Worm (Caenorhabditis elegans) whole organism, L4 larva: ENCODE results near the gene cyn-12.

Experiments
- F26F4.8 ChIP-seq: fragments of 200-800 bp; sonication (Bioruptor generic); conservative IDR thresholded peaks from 2 replicates; pipeline ENCODE4 v1.3.6; 2022; ENCODE audit warnings: missing genetic modification characterization, missing compliant biosample characterization
- F49E8.2 ChIP-seq: sonication (generic microtip); optimal IDR thresholded peaks from 2 replicates; lab custom pipeline; 2016; ENCODE audit warnings: missing compliant biosample characterization, mild to moderate bottlenecking, missing genetic modification characterization, borderline replicate concordance
- R02D3.7 ChIP-seq: fragments of 150-350 bp; sonication (generic microtip); optimal IDR thresholded peaks from 3 replicates; lab custom pipeline; 2014; ENCODE audit warnings: missing biosample characterization, missing genetic modification characterization
- Y48G9A.11 ChIP-seq: fragments of 200-800 bp; sonication (Bioruptor generic); IDR thresholded peaks from 2 replicates; pipeline ENCODE4 v1.3.6; 2022; ENCODE audit warnings: missing genetic modification reagents, missing genetic modification characterization, missing compliant biosample characterization
- Y5F2A.4 ChIP-seq: fragments of 200-800 bp; sonication (Bioruptor generic); optimal IDR thresholded peaks from 2 replicates; lab custom pipeline; 2018; ENCODE audit warnings: mild to moderate bottlenecking, missing genetic modification characterization, missing compliant biosample characterization
- Y75B8A.6 ChIP-seq: fragments of 200-800 bp; sonication (Bioruptor generic); IDR thresholded peaks from 2 replicates; pipeline ENCODE4 v1.3.6; 2022; ENCODE audit warnings: missing genetic modification reagents, missing genetic modification characterization, missing compliant biosample characterization
- aha-1 ChIP-seq: fragments of 150-350 bp; peaks from one replicate; lab custom pipeline; 2014; ENCODE audit warnings: missing biosample characterization, missing genetic modification characterization
- aly-2 ChIP-seq: sonication (generic microtip); optimal IDR thresholded peaks from 2 replicates; lab custom pipeline; 2018; ENCODE audit warnings: missing biosample characterization, missing genetic modification characterization
- ama-1 ChIP-seq: fragments of 150-350 bp; optimal IDR thresholded peaks from 2 replicates; lab custom pipeline; 2014; ENCODE audit warnings: inconsistent platforms, mixed read lengths
- arid-1 ChIP-seq: fragments of 200-800 bp; sonication (Bioruptor generic); conservative IDR thresholded peaks from 2 replicates; pipeline ENCODE4 v1.3.6; 2022; ENCODE audit warnings: missing genetic modification reagents, missing genetic modification characterization, missing compliant biosample characterization
- ceh-28 ChIP-seq: fragments of 150-350 bp; optimal IDR thresholded peaks from 2 replicates; lab custom pipeline; 2014; ENCODE audit warnings: missing biosample characterization, missing genetic modification reagents, missing genetic modification characterization
- ceh-44 ChIP-seq: fragments of 200-800 bp; sonication (Bioruptor generic); IDR thresholded peaks from 2 replicates; pipeline ENCODE4 v1.3.6; 2022; ENCODE audit warnings: missing genetic modification reagents, missing genetic modification characterization, missing compliant biosample characterization
- ceh-82 ChIP-seq: sonication (generic microtip); optimal IDR thresholded peaks from 2 replicates; lab custom pipeline; 2017; ENCODE audit warnings: missing biosample characterization, missing genetic modification characterization
- ctbp-1 ChIP-seq: fragments of 200-800 bp; sonication (Bioruptor generic); IDR thresholded peaks from 2 replicates; pipeline ENCODE4 v1.3.6; 2022; ENCODE audit warnings: missing genetic modification reagents, missing genetic modification characterization, missing compliant biosample characterization
- dmd-6 ChIP-seq: fragments of 200-800 bp; sonication (Bioruptor generic); IDR thresholded peaks from 2 replicates; pipeline ENCODE4 v1.3.6; 2022; ENCODE audit warnings: missing genetic modification reagents, missing genetic modification characterization, missing compliant biosample characterization
- dmd-9 ChIP-seq: fragments of 200-800 bp; sonication (Bioruptor generic); IDR thresholded peaks from 2 replicates; pipeline ENCODE4 v1.3.6; 2022; ENCODE audit warnings: missing genetic modification reagents, missing genetic modification characterization, missing compliant biosample characterization
- dpl-1 ChIP-seq: fragments of 150-350 bp; optimal IDR thresholded peaks from 2 replicates; lab custom pipeline; 2014; ENCODE audit warnings: missing biosample characterization, missing genetic modification reagents, missing genetic modification characterization
- duxl-1 ChIP-seq: sonication (generic microtip); optimal IDR thresholded peaks from 2 replicates; lab custom pipeline; 2016; ENCODE audit warnings: mild to moderate bottlenecking, missing genetic modification characterization, moderate library complexity, missing compliant biosample characterization; ENCODE audit not compliant: poor library complexity
- gei-8 ChIP-seq: fragments of 200-800 bp; sonication (Bioruptor generic); optimal IDR thresholded peaks from 2 replicates; lab custom pipeline; 2018; ENCODE audit warnings: mild to moderate bottlenecking, missing genetic modification characterization, missing compliant biosample characterization
- hlh-11 ChIP-seq: fragments of 200-800 bp; sonication (Bioruptor generic); optimal IDR thresholded peaks from 2 replicates; lab custom pipeline; 2018; ENCODE audit warnings: mild to moderate bottlenecking, missing genetic modification characterization, missing compliant biosample characterization
- hmg-1.1 ChIP-seq: fragments of 200-800 bp; sonication (Bioruptor generic); IDR thresholded peaks from 2 replicates; pipeline ENCODE4 v1.3.6; 2022; ENCODE audit warnings: missing genetic modification reagents, missing genetic modification characterization, missing compliant biosample characterization
- lim-7 ChIP-seq: fragments of 200-800 bp; sonication (Bioruptor generic); IDR thresholded peaks from 2 replicates; pipeline ENCODE4 v1.3.6; 2022; ENCODE audit warnings: missing genetic modification characterization, missing compliant biosample characterization
- lin-1 ChIP-seq: fragments of 200-800 bp; sonication (Bioruptor generic); IDR thresholded peaks from 2 replicates; pipeline ENCODE4 v1.3.6; 2022; ENCODE audit warnings: missing genetic modification reagents, missing genetic modification characterization, missing compliant biosample characterization
- lin-13 ChIP-seq: fragments of 150-350 bp; optimal IDR thresholded peaks from 2 replicates; lab custom pipeline; 2014; ENCODE audit warnings: missing biosample characterization, missing genetic modification reagents, missing genetic modification characterization
- lin-38 ChIP-seq: fragments of 200-800 bp; sonication (Bioruptor generic); IDR thresholded peaks from 2 replicates; pipeline ENCODE4 v1.3.6; 2022; ENCODE audit warnings: missing genetic modification reagents, missing genetic modification characterization, missing compliant biosample characterization
- madf-5 ChIP-seq, 2 experiments: fragments of 200-800 bp; sonication (Bioruptor generic); IDR thresholded peaks; 2 replicates each; pipeline ENCODE4 v1.3.6; 2022; ENCODE audit warnings: missing compliant biosample characterization in 2 of 2, missing genetic modification characterization in 2 of 2
- mdt-29 ChIP-seq: fragments of 200-800 bp; sonication (Bioruptor generic); IDR thresholded peaks from 2 replicates; pipeline ENCODE4 v1.3.6; 2022; ENCODE audit warnings: missing genetic modification reagents, missing genetic modification characterization, missing compliant biosample characterization
- mep-1 ChIP-seq: fragments of 150-350 bp; sonication (generic microtip); optimal IDR thresholded peaks from 3 replicates; lab custom pipeline; 2014; ENCODE audit warnings: missing biosample characterization, missing genetic modification characterization
- mes-2 ChIP-seq: sonication (generic microtip); optimal IDR thresholded peaks from 2 replicates; lab custom pipeline; 2016; ENCODE audit warnings: missing genotype, mild to moderate bottlenecking, missing genetic modification characterization, missing compliant biosample characterization; ENCODE audit not compliant: poor library complexity, severe bottlenecking
- nhr-111 ChIP-seq: fragments of 200-800 bp; sonication (Bioruptor generic); optimal IDR thresholded peaks from 2 replicates; lab custom pipeline; 2018; ENCODE audit warnings: mild to moderate bottlenecking, missing genetic modification characterization, missing compliant biosample characterization
- nhr-237 ChIP-seq: sonication (generic microtip); optimal IDR thresholded peaks from 2 replicates; lab custom pipeline; 2017; ENCODE audit warnings: missing biosample characterization, missing genetic modification characterization
- nhr-42 ChIP-seq: fragments of 200-800 bp; sonication (Bioruptor generic); IDR thresholded peaks from 2 replicates; pipeline ENCODE4 v1.3.6; 2022; ENCODE audit warnings: missing genetic modification characterization, missing compliant biosample characterization
- pha-4 ChIP-seq, 2 experiments: fragments of 150-350 bp in 1 of 2; fragments of 200-800 bp in 1 of 2; sonication (Bioruptor generic) in 1 of 2; IDR thresholded peaks in 1 of 2; optimal IDR thresholded peaks in 1 of 2; 2 replicates each; pipeline versions ENCODE4 v1.3.6 to Lab custom; 2014 to 2022; ENCODE audit warnings: missing genetic modification characterization in 2 of 2, missing genetic modification reagents in 2 of 2, missing biosample characterization in 1 of 2, missing compliant biosample characterization in 1 of 2
- sdz-12 ChIP-seq: fragments of 200-800 bp; sonication (Bioruptor generic); optimal IDR thresholded peaks from 2 replicates; lab custom pipeline; 2018; ENCODE audit warnings: mild to moderate bottlenecking, missing genetic modification characterization, missing compliant biosample characterization
- set-16 ChIP-seq: fragments of 200-800 bp; sonication (Bioruptor generic); IDR thresholded peaks from 2 replicates; pipeline ENCODE4 v1.3.6; 2022; ENCODE audit warnings: missing genetic modification reagents, missing genetic modification characterization, missing compliant biosample characterization
- snpc-1.2 ChIP-seq: fragments of 200-800 bp; sonication (Bioruptor generic); IDR thresholded peaks from 2 replicates; pipeline ENCODE4 v1.3.6; 2022; ENCODE audit warnings: missing genetic modification reagents, missing genetic modification characterization, missing compliant biosample characterization
- spr-3 ChIP-seq: fragments of 200-800 bp; sonication (Bioruptor generic); optimal IDR thresholded peaks from 2 replicates; lab custom pipeline; 2018; ENCODE audit warnings: mild to moderate bottlenecking, missing genetic modification characterization, missing compliant biosample characterization
- tag-97 ChIP-seq: fragments of 200-800 bp; sonication (Bioruptor generic); IDR thresholded peaks from 2 replicates; pipeline ENCODE4 v1.3.6; 2022; ENCODE audit warnings: missing genetic modification characterization, missing compliant biosample characterization
- tra-1 ChIP-seq: fragments of 200-800 bp; sonication (Bioruptor generic); IDR thresholded peaks from 2 replicates; pipeline ENCODE4 v1.3.6; 2022; ENCODE audit warnings: missing genetic modification reagents, missing genetic modification characterization, missing compliant biosample characterization
- unc-130 ChIP-seq: sonication (generic microtip); optimal IDR thresholded peaks from 2 replicates; lab custom pipeline; 2016; ENCODE audit warnings: missing genetic modification reagents, missing genetic modification characterization, missing compliant biosample characterization
- unc-39 ChIP-seq: sonication (generic microtip); optimal IDR thresholded peaks from 2 replicates; lab custom pipeline; 2017; ENCODE audit warnings: missing biosample characterization, missing genetic modification characterization
- vab-7 ChIP-seq: fragments of 200-800 bp; sonication (Bioruptor generic); IDR thresholded peaks from 2 replicates; pipeline ENCODE4 v1.3.6; 2022; ENCODE audit warnings: missing genetic modification reagents, missing genetic modification characterization, missing compliant biosample characterization
- zfp-3 ChIP-seq: fragments of 200-800 bp; sonication (Bioruptor generic); conservative IDR thresholded peaks from 2 replicates; pipeline ENCODE4 v1.3.6; 2022; ENCODE audit warnings: missing genetic modification reagents, missing genetic modification characterization, missing compliant biosample characterization
- zip-11 ChIP-seq: fragments of 200-800 bp; sonication (Bioruptor generic); IDR thresholded peaks from 2 replicates; pipeline ENCODE4 v1.3.6; 2022; ENCODE audit warnings: missing genetic modification characterization, missing compliant biosample characterization
- ztf-11 ChIP-seq: fragments of 150-350 bp; optimal IDR thresholded peaks from 2 replicates; lab custom pipeline; 2014; ENCODE audit warnings: missing biosample characterization, missing genetic modification characterization

cyn-12 gene

DNA sequence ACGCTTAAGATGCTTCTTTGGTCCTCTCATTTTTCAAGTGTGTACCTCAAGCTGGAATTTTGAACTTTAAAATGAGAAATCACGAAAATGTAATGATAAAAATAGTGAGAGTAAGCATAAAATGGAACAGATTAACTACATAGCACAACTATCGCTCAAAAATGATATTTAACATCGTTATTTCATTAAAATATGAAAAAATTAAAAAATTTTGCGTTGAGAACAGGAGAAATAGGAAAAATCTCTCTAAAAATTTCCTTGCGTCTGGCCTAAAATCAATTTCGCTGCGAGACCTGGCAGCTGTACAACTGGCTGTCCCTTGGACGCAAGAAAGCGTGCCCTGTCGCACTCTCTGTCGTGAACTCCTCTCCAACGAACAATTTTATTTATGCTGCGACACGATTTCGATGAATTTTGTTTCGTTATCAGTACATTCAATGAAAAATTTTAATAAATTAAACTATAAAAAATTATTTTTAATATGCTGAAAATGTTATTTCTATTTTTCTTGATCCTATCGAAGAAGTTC lies 48.3 kb downstream of the cyn-12 start, which contains the start of gene rps-4 (continued):
- TF ChIP-seq mdt-29 (GFP tag; lab: Robert Waterston, UW) (peak; percentile 66), tag-97 (GFP tag; lab: Robert Waterston, UW) (no peak), lin-13 (peak; percentile 65), zip-11 (GFP tag; lab: Robert Waterston, UW) (no peak), sdz-12 (GFP tag; lab: Kevin White, UChicago) (no peak), ama-1 (peak; percentile 43), tra-1 (peak; percentile 73; the same call in 1 of the 2 replicates), dmd-9 (GFP tag; lab: Robert Waterston, UW) (peak; percentile 69), mep-1 (tag; lab: Kevin White, UChicago) (peak; percentile 89), hlh-11 (tag; lab: Kevin White, UChicago) (peak; percentile 91)

DNA sequence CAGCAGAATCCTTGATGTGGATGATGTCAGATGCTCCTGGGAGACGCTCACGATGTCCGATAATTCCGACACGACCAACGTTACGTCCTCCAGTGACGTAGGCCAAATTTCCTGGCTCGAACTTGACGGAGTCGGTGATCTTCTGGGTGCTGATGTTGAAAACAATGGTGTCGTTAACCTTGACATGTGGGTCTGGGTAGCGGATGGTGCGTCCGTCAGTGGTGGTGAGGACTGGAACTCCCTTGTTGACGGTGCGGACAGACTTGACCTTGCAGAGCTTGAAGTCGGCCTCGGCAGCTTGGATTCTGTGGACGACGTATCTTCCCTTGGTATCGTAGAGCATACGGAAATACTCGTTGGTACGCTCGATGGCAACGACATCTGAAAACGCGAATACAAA lies 49.0 kb downstream of the cyn-12 start:
- TF ChIP-seq Y48G9A.11 (GFP tag; lab: Robert Waterston, UW) (0 out of 2 replicates have a peak, but pooled peaks have one; percentile 26), zfp-3 (GFP tag; lab: Robert Waterston, UW) (no peak), nhr-42 (GFP tag; lab: Robert Waterston, UW) (0 out of 2 replicates have a peak, but pooled peaks have one; percentile 22), dpl-1 (no peak), aha-1 (tag; lab: Kevin White, UChicago) (peak; percentile 69)

DNA sequence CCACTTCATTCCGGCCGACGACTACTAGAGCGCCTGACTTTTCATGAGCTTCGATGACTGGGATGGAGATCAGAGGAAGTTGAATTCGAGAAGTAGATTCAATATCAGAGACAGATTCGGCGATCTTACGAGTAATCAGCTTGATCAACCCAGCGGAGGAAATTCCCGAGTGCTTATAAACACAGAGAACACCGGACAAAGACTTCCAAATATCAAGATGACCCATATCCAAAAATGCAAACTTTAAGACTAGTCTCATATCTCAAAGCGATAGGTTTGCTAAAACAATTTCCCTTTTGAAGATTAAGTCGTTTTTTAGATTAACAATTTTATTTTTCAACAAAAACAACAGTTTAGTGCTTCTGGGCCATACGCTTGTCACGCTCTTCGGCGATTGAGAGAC lies 49.6 kb downstream of the cyn-12 start, which contains the start of gene Y43B11AR.3:
TSS of gene Y43B11AR.3 (minus strand) at position 335 of the 403 bp plus-strand sequence.
- TF ChIP-seq unc-130 (GFP tag; lab: Kevin White, UChicago) (peak; percentile 86), mes-2 (peak; percentile 39), ztf-11 (tag; lab: Kevin White, UChicago) (no peak), ceh-44 (GFP tag; lab: Robert Waterston, UW) (0 out of 2 replicates have a peak, but pooled peaks have one; percentile 19), lim-7 (GFP tag; lab: Robert Waterston, UW) (no peak; the same call in none of the 2 replicates), nhr-111 (GFP tag; lab: Kevin White, UChicago) (no peak), ctbp-1 (peak; percentile 75), F26F4.8 (GFP tag; lab: Robert Waterston, UW) (peak; percentile 35; the same call in 1 of the 2 replicates), set-16 (GFP tag; lab: Robert Waterston, UW) (no peak), ceh-82 (tag; lab: Kevin White, UChicago) (no peak), lin-1 (GFP tag; lab: Robert Waterston, UW) (peak; percentile 69; the same call in 1 of the 2 replicates), aly-2 (tag; lab: Kevin White, UChicago) (no peak), Y5F2A.4 (GFP tag; lab: Kevin White, UChicago) (no peak), R02D3.7 (tag; lab: Kevin White, UChicago) (no peak), dmd-6 (GFP tag; lab: Robert Waterston, UW) (no peak), duxl-1 (tag; lab: Kevin White, UChicago) (peak; percentile 22), nhr-237 (tag; lab: Kevin White, UChicago) (no peak), gei-8 (peak; percentile 17), mdt-29 (GFP tag; lab: Robert Waterston, UW) (peak; percentile 66; the same call in 1 of the 2 replicates), F49E8.2 (peak; percentile 95), arid-1 (peak; percentile 75), lin-38 (GFP tag; lab: Robert Waterston, UW) (peak; percentile 89), Y48G9A.11 (GFP tag; lab: Robert Waterston, UW) (peak; percentile 85; the same call in 1 of the 2 replicates), madf-5 (GFP tag; IDR thresholded peaks at IDR 0.05; lab: Robert Waterston, UW) (peak in 1 of 2 experiments; percentile 89; a peak in 2 of 4 replicates), snpc-1.2 (GFP tag; lab: Robert Waterston, UW) (peak; percentile 94), tra-1 (peak; percentile 79; the same call in 1 of the 2 replicates), spr-3 (GFP tag; lab: Kevin White, UChicago) (peak; percentile 49), ama-1 (peak; percentile 74), zfp-3 (GFP tag; lab: Robert Waterston, UW) (peak; percentile 24; the same call in 1 of the 2 replicates), vab-7 (peak; percentile 54; the same call in 1 of the 2 replicates), hmg-1.1 (GFP tag; lab: Robert Waterston, UW) (no peak), pha-4 (GFP tag; IDR thresholded peaks at IDR 0.05; lab: Robert Waterston, UW) (peak; percentile 46; the same call in 1 of the 2 replicates), pha-4 (tag; optimal IDR thresholded peaks at IDR 0.05; lab: Kevin White, UChicago) (no peak), unc-39 (tag; lab: Kevin White, UChicago) (no peak), ceh-28 (tag; lab: Kevin White, UChicago) (no peak), Y75B8A.6 (GFP tag; lab: Robert Waterston, UW) (peak; percentile 31; the same call in 1 of the 2 replicates)
